Worm (Caenorhabditis elegans) whole organism, L4 larva: ENCODE measurements around the gene B0303.4.

Source experiments
- F44E2.7 ChIP-seq: fragments of 200-800 bp; sonication (Bioruptor generic); IDR thresholded peaks from 2 replicates; pipeline ENCODE4 v2.1.2; 2022; ENCODE audit warnings: missing genetic modification characterization, missing compliant biosample characterization
- F49E8.2 ChIP-seq: sonication (generic microtip); optimal IDR thresholded peaks from 2 replicates; lab custom pipeline; 2016; ENCODE audit warnings: missing compliant biosample characterization, mild to moderate bottlenecking, missing genetic modification characterization, borderline replicate concordance
- T20F7.1 ChIP-seq: fragments of 200-800 bp; sonication (Bioruptor generic); optimal IDR thresholded peaks from 2 replicates; lab custom pipeline; 2018; ENCODE audit warnings: mild to moderate bottlenecking, missing genetic modification characterization, missing compliant biosample characterization
- Y105C5A.15 ChIP-seq: fragments of 200-800 bp; sonication (Bioruptor generic); IDR thresholded peaks from 2 replicates; pipeline ENCODE4 v1.3.6; 2022; ENCODE audit warnings: missing genetic modification characterization, missing compliant biosample characterization
- Y5F2A.4 ChIP-seq: fragments of 200-800 bp; sonication (Bioruptor generic); optimal IDR thresholded peaks from 2 replicates; lab custom pipeline; 2018; ENCODE audit warnings: mild to moderate bottlenecking, missing genetic modification characterization, missing compliant biosample characterization
- aha-1 ChIP-seq: fragments of 150-350 bp; peaks from one replicate; lab custom pipeline; 2014; ENCODE audit warnings: missing biosample characterization, missing genetic modification characterization
- ama-1 ChIP-seq: fragments of 150-350 bp; optimal IDR thresholded peaks from 2 replicates; lab custom pipeline; 2014; ENCODE audit warnings: inconsistent platforms, mixed read lengths
- attf-4 ChIP-seq: sonication (generic microtip); optimal IDR thresholded peaks from 3 replicates; lab custom pipeline; 2017; ENCODE audit warnings: missing biosample characterization, missing genetic modification characterization
- ceh-20 ChIP-seq: fragments of 200-800 bp; sonication (Bioruptor generic); IDR thresholded peaks from 2 replicates; pipeline ENCODE4 v1.3.6; 2022; ENCODE audit warnings: missing genetic modification reagents, missing genetic modification characterization, missing compliant biosample characterization
- ceh-28 ChIP-seq: fragments of 150-350 bp; optimal IDR thresholded peaks from 2 replicates; lab custom pipeline; 2014; ENCODE audit warnings: missing biosample characterization, missing genetic modification reagents, missing genetic modification characterization
- ceh-32 ChIP-seq: sonication (generic microtip); optimal IDR thresholded peaks from 2 replicates; lab custom pipeline; 2016; ENCODE audit warnings: mild to moderate bottlenecking, missing genetic modification characterization, missing compliant biosample characterization; ENCODE audit not compliant: poor library complexity
- cey-2 ChIP-seq: sonication (generic microtip); optimal IDR thresholded peaks from 3 replicates; lab custom pipeline; 2017; ENCODE audit warnings: missing genetic modification characterization, mild to moderate bottlenecking, missing compliant biosample characterization, antibody characterized with exemption, borderline replicate concordance; ENCODE audit not compliant: insufficient read depth
- daf-12 ChIP-seq: fragments of 150-350 bp; optimal IDR thresholded peaks from 2 replicates; lab custom pipeline; 2014; ENCODE audit warnings: missing biosample characterization, missing genetic modification reagents, missing genetic modification characterization
- daf-16 ChIP-seq, 3 experiments: sonication (generic microtip); optimal IDR thresholded peaks; 2 replicates each; lab custom pipeline; 2016 to 2017; ENCODE audit warnings: missing genetic modification characterization in 3 of 3, missing genetic modification reagents in 3 of 3, mild to moderate bottlenecking in 2 of 3, missing compliant biosample characterization in 2 of 3, missing biosample characterization in 1 of 3, moderate library complexity in 1 of 3
- dmd-6 ChIP-seq: fragments of 200-800 bp; sonication (Bioruptor generic); IDR thresholded peaks from 2 replicates; pipeline ENCODE4 v1.3.6; 2022; ENCODE audit warnings: missing genetic modification reagents, missing genetic modification characterization, missing compliant biosample characterization
- dmd-9 ChIP-seq: fragments of 200-800 bp; sonication (Bioruptor generic); IDR thresholded peaks from 2 replicates; pipeline ENCODE4 v1.3.6; 2022; ENCODE audit warnings: missing genetic modification reagents, missing genetic modification characterization, missing compliant biosample characterization
- dpl-1 ChIP-seq: fragments of 150-350 bp; optimal IDR thresholded peaks from 2 replicates; lab custom pipeline; 2014; ENCODE audit warnings: missing biosample characterization, missing genetic modification reagents, missing genetic modification characterization
- duxl-1 ChIP-seq: sonication (generic microtip); optimal IDR thresholded peaks from 2 replicates; lab custom pipeline; 2016; ENCODE audit warnings: mild to moderate bottlenecking, missing genetic modification characterization, moderate library complexity, missing compliant biosample characterization; ENCODE audit not compliant: poor library complexity
- dve-1 ChIP-seq: sonication (generic microtip); optimal IDR thresholded peaks from 2 replicates; lab custom pipeline; 2017; ENCODE audit warnings: antibody characterized with exemption, mild to moderate bottlenecking, missing genetic modification characterization, missing compliant biosample characterization; ENCODE audit not compliant: insufficient read depth
- egl-27 ChIP-seq: sonication (generic microtip); optimal IDR thresholded peaks from 3 replicates; lab custom pipeline; 2017; ENCODE audit warnings: missing biosample characterization, missing genetic modification reagents, missing genetic modification characterization
- fos-1 ChIP-seq: fragments of 150-350 bp; optimal IDR thresholded peaks from 2 replicates; lab custom pipeline; 2014; ENCODE audit warnings: missing biosample characterization, missing genetic modification characterization
- hlh-11 ChIP-seq: fragments of 200-800 bp; sonication (Bioruptor generic); optimal IDR thresholded peaks from 2 replicates; lab custom pipeline; 2018; ENCODE audit warnings: mild to moderate bottlenecking, missing genetic modification characterization, missing compliant biosample characterization
- hlh-30 ChIP-seq: sonication (generic microtip); optimal IDR thresholded peaks from 2 replicates; lab custom pipeline; 2017; ENCODE audit warnings: antibody characterized with exemption, mild to moderate bottlenecking, missing genetic modification characterization, missing compliant biosample characterization; ENCODE audit not compliant: insufficient read depth
- lin-15B ChIP-seq: fragments of 150-350 bp; sonication (generic microtip); optimal IDR thresholded peaks from 3 replicates; lab custom pipeline; 2014; ENCODE audit warnings: missing biosample characterization, missing genetic modification characterization
- lin-38 ChIP-seq: fragments of 200-800 bp; sonication (Bioruptor generic); IDR thresholded peaks from 2 replicates; pipeline ENCODE4 v1.3.6; 2022; ENCODE audit warnings: missing genetic modification reagents, missing genetic modification characterization, missing compliant biosample characterization
- lsy-2 ChIP-seq, 2 experiments: fragments of 150-350 bp in 1 of 2; sonication (generic microtip) in 1 of 2; optimal IDR thresholded peaks; 2 replicates each; lab custom pipeline; 2014 to 2017; ENCODE audit warnings: missing biosample characterization in 2 of 2, missing genetic modification characterization in 2 of 2
- mdl-1 ChIP-seq, 2 experiments: fragments of 150-350 bp in 1 of 2; sonication (generic microtip) in 1 of 2; optimal IDR thresholded peaks; 2 replicates each; lab custom pipeline; 2014 to 2017; ENCODE audit warnings: missing biosample characterization in 2 of 2, missing genetic modification characterization in 2 of 2
- mxl-2 ChIP-seq: fragments of 200-800 bp; sonication (Bioruptor generic); conservative IDR thresholded peaks from 2 replicates; pipeline ENCODE4 v1.3.6; 2022; ENCODE audit warnings: missing genetic modification reagents, missing genetic modification characterization, missing compliant biosample characterization
- nhr-11 ChIP-seq: fragments of 150-350 bp; optimal IDR thresholded peaks from 2 replicates; lab custom pipeline; 2014; ENCODE audit warnings: missing biosample characterization, missing genetic modification characterization
- nhr-111 ChIP-seq: fragments of 200-800 bp; sonication (Bioruptor generic); optimal IDR thresholded peaks from 2 replicates; lab custom pipeline; 2018; ENCODE audit warnings: mild to moderate bottlenecking, missing genetic modification characterization, missing compliant biosample characterization
- nhr-237 ChIP-seq: sonication (generic microtip); optimal IDR thresholded peaks from 2 replicates; lab custom pipeline; 2017; ENCODE audit warnings: missing biosample characterization, missing genetic modification characterization
- nhr-28 ChIP-seq: fragments of 150-350 bp; optimal IDR thresholded peaks from 2 replicates; lab custom pipeline; 2014; ENCODE audit warnings: missing biosample characterization, missing genetic modification characterization
- nhr-48 ChIP-seq: sonication (generic microtip); optimal IDR thresholded peaks from 2 replicates; lab custom pipeline; 2016; ENCODE audit warnings: mild to moderate bottlenecking, missing genetic modification characterization, missing compliant biosample characterization
- nhr-77 ChIP-seq: fragments of 150-350 bp; optimal IDR thresholded peaks from 2 replicates; lab custom pipeline; 2014; ENCODE audit warnings: missing biosample characterization, missing genetic modification characterization
- pha-4 ChIP-seq, 2 experiments: fragments of 150-350 bp in 1 of 2; fragments of 200-800 bp in 1 of 2; sonication (Bioruptor generic) in 1 of 2; IDR thresholded peaks in 1 of 2; optimal IDR thresholded peaks in 1 of 2; 2 replicates each; pipeline versions ENCODE4 v1.3.6 to Lab custom; 2014 to 2022; ENCODE audit warnings: missing genetic modification characterization in 2 of 2, missing genetic modification reagents in 2 of 2, missing biosample characterization in 1 of 2, missing compliant biosample characterization in 1 of 2
- set-16 ChIP-seq: fragments of 200-800 bp; sonication (Bioruptor generic); IDR thresholded peaks from 2 replicates; pipeline ENCODE4 v1.3.6; 2022; ENCODE audit warnings: missing genetic modification reagents, missing genetic modification characterization, missing compliant biosample characterization
- snpc-1.2 ChIP-seq: fragments of 200-800 bp; sonication (Bioruptor generic); IDR thresholded peaks from 2 replicates; pipeline ENCODE4 v1.3.6; 2022; ENCODE audit warnings: missing genetic modification reagents, missing genetic modification characterization, missing compliant biosample characterization
- spr-1 ChIP-seq: sonication (generic microtip); optimal IDR thresholded peaks from 2 replicates; lab custom pipeline; 2016; ENCODE audit warnings: mild to moderate bottlenecking, missing genetic modification characterization, missing compliant biosample characterization
- spr-3 ChIP-seq: fragments of 200-800 bp; sonication (Bioruptor generic); optimal IDR thresholded peaks from 2 replicates; lab custom pipeline; 2018; ENCODE audit warnings: mild to moderate bottlenecking, missing genetic modification characterization, missing compliant biosample characterization
- tag-97 ChIP-seq: fragments of 200-800 bp; sonication (Bioruptor generic); IDR thresholded peaks from 2 replicates; pipeline ENCODE4 v1.3.6; 2022; ENCODE audit warnings: missing genetic modification characterization, missing compliant biosample characterization
- tra-1 ChIP-seq: fragments of 200-800 bp; sonication (Bioruptor generic); IDR thresholded peaks from 2 replicates; pipeline ENCODE4 v1.3.6; 2022; ENCODE audit warnings: missing genetic modification reagents, missing genetic modification characterization, missing compliant biosample characterization
- unc-62 ChIP-seq, 3 experiments: fragments of 150-350 bp in 1 of 3; sonication (generic microtip); optimal IDR thresholded peaks in 2 of 3; peaks in 1 of 3; 1 replicate in 1 of 3; 2 replicates in 2 of 3; lab custom pipeline; 2014 to 2017; ENCODE audit warnings: missing biosample characterization in 3 of 3, missing genetic modification characterization in 3 of 3, missing genetic modification reagents in 3 of 3, missing genotype in 1 of 3
- vab-7 ChIP-seq: fragments of 200-800 bp; sonication (Bioruptor generic); IDR thresholded peaks from 2 replicates; pipeline ENCODE4 v1.3.6; 2022; ENCODE audit warnings: missing genetic modification reagents, missing genetic modification characterization, missing compliant biosample characterization
- zfp-3 ChIP-seq: fragments of 200-800 bp; sonication (Bioruptor generic); conservative IDR thresholded peaks from 2 replicates; pipeline ENCODE4 v1.3.6; 2022; ENCODE audit warnings: missing genetic modification reagents, missing genetic modification characterization, missing compliant biosample characterization

Gene B0303.4

ce11 chrIII:8653875-8654386 is 35.7 kb upstream of the B0303.4 start, which contains the start of gene F22B7.9:
Gene F22B7.9, minus strand, starts transcription at chrIII:8653925.
- TF ChIP-seq hlh-11 (tag; lab: Kevin White, UChicago) (peak; percentile 53), daf-16 (GFP tag; optimal IDR thresholded peaks at IDR 0.05; lab: Kevin White, UChicago) (no peak), daf-16 (tag; optimal IDR thresholded peaks at IDR 0.05; lab: Kevin White, UChicago) (peak; percentile 67), dve-1 (tag; lab: Kevin White, UChicago) (peak; percentile 70), hlh-30 (tag; lab: Kevin White, UChicago) (peak; percentile 65), nhr-48 (peak; percentile 6), ceh-28 (tag; lab: Kevin White, UChicago) (no peak), mdl-1 (tag; optimal IDR thresholded peaks at IDR 0.05; lab: Kevin White, UChicago) (peak in 1 of 2 experiments; percentile 39), spr-1 (tag; lab: Kevin White, UChicago) (peak; percentile 2), nhr-28 (tag; lab: Kevin White, UChicago) (peak; percentile 38), pha-4 (GFP tag; IDR thresholded peaks at IDR 0.05; lab: Robert Waterston, UW) (no peak), pha-4 (tag; optimal IDR thresholded peaks at IDR 0.05; lab: Kevin White, UChicago) (peak; percentile 39), aha-1 (tag; lab: Kevin White, UChicago) (peak; percentile 83), ama-1 (no peak), dmd-6 (GFP tag; lab: Robert Waterston, UW) (peak; percentile 27; the same call in 1 of the 2 replicates), vab-7 (no peak)

- TF ChIP-seq ceh-20 (GFP tag; lab: Robert Waterston, UW) = 0 out of 2 replicates have a peak, but pooled peaks have one; percentile 11
- TF ChIP-seq egl-27 (tag; lab: Kevin White, UChicago) = no peak
- TF ChIP-seq nhr-111 (GFP tag; lab: Kevin White, UChicago) = no peak
- TF ChIP-seq unc-62 (GFP tag; optimal IDR thresholded peaks at IDR 0.05 in 1 of 2; lab: Kevin White, UChicago) = peak in 1 of 2 experiments; percentile 37
- TF ChIP-seq unc-62 (tag; optimal IDR thresholded peaks at IDR 0.05; lab: Kevin White, UChicago) = no peak
- TF ChIP-seq snpc-1.2 (GFP tag; lab: Robert Waterston, UW) = no peak
- no peak for TF ChIP-seq F49E8.2 (tag; lab: Kevin White, UChicago)
- peak; percentile 23 for TF ChIP-seq nhr-11 (tag; lab: Kevin White, UChicago)
- peak in 1 of 2 experiments; percentile 4 for TF ChIP-seq lsy-2 (tag; optimal IDR thresholded peaks at IDR 0.05; lab: Kevin White, UChicago)
- TF ChIP-seq daf-12 (tag; lab: Kevin White, UChicago) = no peak
- TF ChIP-seq lin-38 = no peak
- TF ChIP-seq lin-15B (tag; lab: Kevin White, UChicago) = no peak
- TF ChIP-seq Y105C5A.15 (GFP tag; lab: Robert Waterston, UW) = no peak
- no peak for TF ChIP-seq Y5F2A.4 (GFP tag; lab: Kevin White, UChicago)
- TF ChIP-seq dmd-6 (GFP tag; lab: Robert Waterston, UW) = peak; percentile 6; the same call in 1 of the 2 replicates
- TF ChIP-seq nhr-77 (tag; lab: Kevin White, UChicago) = no peak
- no peak for TF ChIP-seq nhr-48
- TF ChIP-seq zfp-3 = no peak
- TF ChIP-seq dmd-9 (GFP tag; lab: Robert Waterston, UW) = no peak
- no peak for TF ChIP-seq duxl-1
- no peak for TF ChIP-seq tag-97 (GFP tag; lab: Robert Waterston, UW)
Measured at ce11 chrIII:8654400-8654980, 35.2 kb upstream of the B0303.4 start.

ce11 chrIII:8655412-8655811 is 34.2 kb upstream of the B0303.4 start:
- TF ChIP-seq mxl-2 (GFP tag; lab: Robert Waterston, UW) (0 out of 2 replicates have a peak, but pooled peaks have one; percentile 41), cey-2 (tag; lab: Kevin White, UChicago) (no peak), fos-1 (no peak), T20F7.1 (GFP tag; lab: Kevin White, UChicago) (peak; percentile 6), hlh-30 (tag; lab: Kevin White, UChicago) (peak; percentile 59), nhr-48 (peak; percentile 22), spr-3 (GFP tag; lab: Kevin White, UChicago) (no peak), dpl-1 (no peak), F44E2.7 (no peak), tra-1 (GFP tag; lab: Robert Waterston, UW) (no peak), ceh-32 (tag; lab: Kevin White, UChicago) (no peak), nhr-237 (tag; lab: Kevin White, UChicago) (no peak), hlh-11 (tag; lab: Kevin White, UChicago) (no peak), attf-4 (tag; lab: Kevin White, UChicago) (no peak), dmd-6 (GFP tag; lab: Robert Waterston, UW) (peak; percentile 30; the same call in 1 of the 2 replicates), set-16 (GFP tag; lab: Robert Waterston, UW) (no peak)
